Fruit fly (Drosophila melanogaster): ENCODE measurements around the gene CG14985.
A peak's percentile ranks its signal among the peaks of the same experiment; 100 is the strongest.

The CG14985 gene

DNA sequence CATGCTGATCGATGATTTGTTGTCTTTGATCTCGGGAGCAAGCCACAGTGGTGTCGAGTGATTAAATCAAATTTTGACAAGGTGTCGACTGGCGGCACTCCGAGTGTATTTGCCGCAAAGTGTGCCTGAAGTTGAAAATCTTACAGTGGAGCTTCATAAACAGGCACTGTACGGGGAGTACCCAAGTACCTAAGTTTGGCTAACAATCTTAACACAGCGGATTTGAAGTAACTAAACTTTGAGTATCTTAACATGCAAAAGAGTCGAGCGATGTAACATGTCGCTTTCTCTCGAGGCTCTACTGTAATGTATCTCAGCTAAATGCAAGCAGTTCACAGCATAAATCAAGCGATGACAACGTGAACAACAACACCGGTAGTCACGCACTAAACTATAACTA is 13.5 kb downstream of the CG14985 start (continued):
- TF ChIP-seq ftz-f1 (GFP tag; optimal IDR thresholded peaks at IDR 0.05) (no peak), CG3995 (GFP tag; optimal IDR thresholded peaks at IDR 0.05) (no peak), CG6272 (GFP tag; IDR thresholded peaks at IDR 0.05) (peak; percentile 57), CG12236 (GFP tag; optimal IDR thresholded peaks at IDR 0.05) (peak; percentile 39), eve (GFP tag; optimal IDR thresholded peaks at IDR 0.05) (no peak), CG2129 (GFP tag; IDR thresholded peaks at IDR 0.05; ENCODE audit: partially characterized antibody) (no peak), odd (GFP tag; optimal IDR thresholded peaks at IDR 0.05) (no peak), phol (tag; optimal IDR thresholded peaks at IDR 0.05) (peak; percentile 76), Ets65A (GFP tag) (peak; percentile 97), HmgZ (tag; optimal IDR thresholded peaks at IDR 0.05) (no peak), kay (GFP tag; optimal IDR thresholded peaks at IDR 0.05) (no peak), run (tag; optimal IDR thresholded peaks at IDR 0.05) (no peak), jing (GFP tag; optimal IDR thresholded peaks at IDR 0.05) (peak; percentile 76), ase (GFP tag; IDR thresholded peaks at IDR 0.05) (peak; percentile 58; the same call in 1 of the 3 replicates), pros (GFP tag; optimal IDR thresholded peaks at IDR 0.05) (no peak), gsb-n (tag; optimal IDR thresholded peaks at IDR 0.05) (peak; percentile 65), Atf6 (GFP tag; IDR thresholded peaks at IDR 0.05) (no peak), CG1529 (GFP tag; optimal IDR thresholded peaks at IDR 0.05) (peak; percentile 57), Med (GFP tag) (peak; percentile 90), Abd-B (GFP tag; optimal IDR thresholded peaks at IDR 0.05) (peak; percentile 70), gce (GFP tag; IDR thresholded peaks at IDR 0.05) (no peak), MTF-1 (GFP tag; optimal IDR thresholded peaks at IDR 0.05; ENCODE audit: borderline replicate concordance) (peak; percentile 63), maf-S (GFP tag; optimal IDR thresholded peaks at IDR 0.05) (no peak), CG12769 (tag; optimal IDR thresholded peaks at IDR 0.05) (peak; percentile 43), Deaf1 (tag; optimal IDR thresholded peaks at IDR 0.05) (no peak), lilli (GFP tag; optimal IDR thresholded peaks at IDR 0.05) (peak; percentile 51), CG13123 (GFP tag; optimal IDR thresholded peaks at IDR 0.05) (no peak), CG9727 (GFP tag; optimal IDR thresholded peaks at IDR 0.05) (peak; percentile 68), gt (GFP tag; IDR thresholded peaks at IDR 0.05) (peak; percentile 55; the same call in 1 of the 2 replicates), Awh (GFP tag; IDR thresholded peaks at IDR 0.05) (peak; percentile 55; the same call in 1 of the 2 replicates), Myb (GFP tag; optimal IDR thresholded peaks at IDR 0.05) (no peak), CG7372 (GFP tag; IDR thresholded peaks at IDR 0.05) (no peak), mld (GFP tag; IDR thresholded peaks at IDR 0.05; ENCODE audit: partially characterized antibody) (no peak), Spps (tag; optimal IDR thresholded peaks at IDR 0.05) (peak; percentile 56), sr (GFP tag; IDR thresholded peaks at IDR 0.05) (no peak; the same call in 2 of the 3 replicates), scrt (GFP tag; optimal IDR thresholded peaks at IDR 0.05) (peak; percentile 23), CG30403 (GFP tag; optimal IDR thresholded peaks at IDR 0.05) (peak; percentile 59), eyg (GFP tag; optimal IDR thresholded peaks at IDR 0.05) (no peak), sisA (GFP tag; IDR thresholded peaks at IDR 0.05) (peak; percentile 79), CG14860 (GFP tag; IDR thresholded peaks at IDR 0.05; ENCODE audit: partially characterized antibody) (no peak), CG4707 (GFP tag; optimal IDR thresholded peaks at IDR 0.05) (peak; percentile 63), ac (GFP tag; optimal IDR thresholded peaks at IDR 0.05) (peak; percentile 52), prd (optimal IDR thresholded peaks at IDR 0.05) (no peak), prd (GFP tag; IDR thresholded peaks at IDR 0.05) (peak; percentile 92), CG3726 (GFP tag; IDR thresholded peaks at IDR 0.05) (peak; percentile 60; the same call in 2 of the 3 replicates), CG17802 (tag; optimal IDR thresholded peaks at IDR 0.05) (peak; percentile 25), Optix (GFP tag; IDR thresholded peaks at IDR 0.05) (peak; percentile 81; the same call in 2 of the 3 replicates), Dad (GFP tag; optimal IDR thresholded peaks at IDR 0.05) (peak; percentile 47), CG4730 (GFP tag; IDR thresholded peaks at IDR 0.05) (peak; percentile 58), CG4282 (GFP tag; optimal IDR thresholded peaks at IDR 0.05) (no peak), tx (GFP tag; optimal IDR thresholded peaks at IDR 0.05) (peak; percentile 21), fd64A (GFP tag; optimal IDR thresholded peaks at IDR 0.05) (peak; percentile 71)

Data from whole organism, embryonic.